Fruit fly (Drosophila melanogaster) whole organism, embryonic: ENCODE data around the gene Cpr78E.

Source experiments
- CG18011 ChIP-seq: fragments of 200-800 bp; sonication (Bioruptor generic); optimal IDR thresholded peaks from 2 replicates; lab custom pipeline; 2017; ENCODE audit warnings: missing biosample characterization, missing genetic modification characterization, mild to moderate bottlenecking, moderate library complexity, missing genotype
- Med ChIP-seq: fragments of 200-800 bp; sonication (Bioruptor generic); peaks from one replicate; lab custom pipeline; 2016; ENCODE audit warnings: missing biosample characterization, missing genetic modification characterization, mild to moderate bottlenecking, inconsistent platforms, moderate library complexity
- chif ChIP-seq, 2 experiments: fragments of 200-800 bp; sonication (Bioruptor generic); optimal IDR thresholded peaks; 3 replicates each; lab custom pipeline; 2016; ENCODE audit warnings: missing biosample characterization in 2 of 2, missing genetic modification characterization in 2 of 2
- inv ChIP-seq: fragments of 200-800 bp; sonication (Bioruptor generic); IDR thresholded peaks from 2 replicates; pipeline ENCODE4 v1.3.6; 2022; ENCODE audit warnings: missing biosample characterization, missing genetic modification characterization; ENCODE audit not compliant: partially characterized antibody
- ken ChIP-seq: fragments of 200-800 bp; sonication (Bioruptor generic); IDR thresholded peaks from 3 replicates; pipeline ENCODE4 v1.3.6; 2022; ENCODE audit warnings: missing biosample characterization, missing genetic modification characterization
- maf-S ChIP-seq: fragments of 200-800 bp; sonication (Bioruptor generic); optimal IDR thresholded peaks from 2 replicates; lab custom pipeline; 2016; ENCODE audit warnings: missing biosample characterization, missing genetic modification characterization
- nerfin-1 ChIP-seq: fragments of 200-800 bp; sonication (Bioruptor generic); optimal IDR thresholded peaks from 3 replicates; lab custom pipeline; 2019; ENCODE audit warnings: missing biosample characterization, mild to moderate bottlenecking, missing genetic modification characterization, moderate library complexity
- pan ChIP-seq, 4 experiments: fragments of >200 bp in 3 of 4; fragments of 200-800 bp in 1 of 4; sonication (Bioruptor generic) in 1 of 4; optimal IDR thresholded peaks in 3 of 4; IDR thresholded peaks in 1 of 4; 2 replicates each; pipeline versions ENCODE4 v1.3.6 to Lab custom; 2017 to 2022; ENCODE audit warnings: missing biosample characterization in 2 of 4, missing genetic modification characterization in 2 of 4, mixed read lengths in 1 of 4
- pita ChIP-seq: fragments of 200-800 bp; sonication (Bioruptor generic); optimal IDR thresholded peaks from 2 replicates; lab custom pipeline; 2017; ENCODE audit warnings: missing biosample characterization, mild to moderate bottlenecking, missing genetic modification characterization
- ro ChIP-seq: fragments of 200-800 bp; sonication (Bioruptor generic); IDR thresholded peaks from 2 replicates; pipeline ENCODE4 v1.3.6; 2022; ENCODE audit warnings: missing biosample characterization, missing genetic modification characterization

DNA sequence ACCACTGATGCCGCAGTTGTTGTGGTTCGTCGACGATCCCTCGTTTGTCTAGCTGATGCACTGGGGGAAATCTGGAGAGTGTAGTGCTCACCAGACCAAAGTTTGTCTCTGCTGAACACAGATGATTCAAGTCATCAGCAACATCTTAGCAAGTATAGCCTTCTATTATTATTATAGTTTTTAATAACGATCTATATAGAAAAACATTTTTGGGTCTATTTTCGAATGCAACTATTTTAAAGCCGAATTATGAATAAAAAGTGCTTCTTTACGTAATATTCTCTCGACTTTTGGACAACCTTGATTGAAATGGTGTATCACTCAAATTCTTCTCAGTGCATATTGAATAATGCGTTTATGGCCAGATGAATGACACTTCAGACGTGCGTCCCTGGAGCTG is 19.0 kb upstream of the Cpr78E start:
- TF ChIP-seq inv (GFP tag; lab: Robert Waterston, UW) (no peak), maf-S (no peak), pita (GFP tag; lab: Kevin White, UChicago) (no peak), ro (GFP tag; lab: Robert Waterston, UW) (no peak), Med (no peak), ken (GFP tag; lab: Robert Waterston, UW) (no peak), nerfin-1 (no peak), CG18011 (GFP tag; lab: Kevin White, UChicago) (no peak), chif (GFP tag; optimal IDR thresholded peaks at IDR 0.05; lab: Kevin White, UChicago) (no peak), pan (optimal IDR thresholded peaks at IDR 0.05; lab: Kevin White, UChicago) (no peak), pan (GFP tag; optimal IDR thresholded peaks at IDR 0.05 in 1 of 2, IDR thresholded peaks at IDR 0.05 in 1 of 2) (no peak)
